Worm (Caenorhabditis elegans) whole organism, dauer: ENCODE results near the gene myrf-2.

Source experiments
- unc-62 ChIP-seq: sonication (generic microtip); optimal IDR thresholded peaks from 2 replicates; lab custom pipeline; 2017; ENCODE audit warnings: missing biosample characterization, missing genetic modification reagents, missing genetic modification characterization

Gene myrf-2

ce11 chrX:10206008-10206407 is 11.8 kb upstream of the myrf-2 start:
- TF ChIP-seq unc-62 (GFP tag; lab: Kevin White, UChicago), result no peak

ce11 chrX:10205321-10205720 is 11.1 kb upstream of the myrf-2 start, which contains the start of gene sex-1:
TSS of gene sex-1 (minus strand) at chrX:10205421.
- TF ChIP-seq unc-62 (GFP tag; lab: Kevin White, UChicago), result no peak

- TF ChIP-seq unc-62 (GFP tag; lab: Kevin White, UChicago), result no peak
Observed at ce11 chrX:10204313-10205063, 10.3 kb upstream of the myrf-2 start.

- TF ChIP-seq unc-62 (GFP tag; lab: Kevin White, UChicago), result no peak
Observed at ce11 chrX:10203501-10203900, 9.3 kb upstream of the myrf-2 start.

- TF ChIP-seq unc-62 (GFP tag; lab: Kevin White, UChicago), result no peak
Observed at ce11 chrX:10199202-10199601, 5.0 kb upstream of the myrf-2 start.

ce11 chrX:10197204-10197756 is 3.1 kb upstream of the myrf-2 start, which contains the start of gene nucb-1:
TSS of gene nucb-1 (plus strand) at chrX:10197706.
- TF ChIP-seq unc-62 (GFP tag; lab: Kevin White, UChicago), result no peak

ce11 chrX:10189805-10190204 is 4.4 kb downstream of the myrf-2 start:
- no peak for TF ChIP-seq unc-62 (GFP tag; lab: Kevin White, UChicago)

ce11 chrX:10189244-10189643 is 4.9 kb downstream of the myrf-2 start:
- no peak for TF ChIP-seq unc-62 (GFP tag; lab: Kevin White, UChicago)

ce11 chrX:10188493-10188895 is 5.7 kb downstream of the myrf-2 start:
- TF ChIP-seq unc-62 (GFP tag; lab: Kevin White, UChicago), result no peak

ce11 chrX:10184708-10185107 is 9.5 kb downstream of the myrf-2 start:
- no peak for TF ChIP-seq unc-62 (GFP tag; lab: Kevin White, UChicago)

ce11 chrX:10183695-10184094 is 10.5 kb downstream of the myrf-2 start, which contains the start of gene arrd-28:
TSS of gene arrd-28 (plus strand) at chrX:10183995.
- no peak for TF ChIP-seq unc-62 (GFP tag; lab: Kevin White, UChicago)

ce11 chrX:10182613-10183012 is 11.6 kb downstream of the myrf-2 start:
- TF ChIP-seq unc-62 (GFP tag; lab: Kevin White, UChicago), result no peak

- TF ChIP-seq unc-62 (GFP tag; lab: Kevin White, UChicago), result no peak
Observed at ce11 chrX:10176295-10176694, 17.9 kb downstream of the myrf-2 start, which contains the start of gene ncs-4. TSS of gene ncs-4 (plus strand) at chrX:10176521.

- no peak for TF ChIP-seq unc-62 (GFP tag; lab: Kevin White, UChicago)
Observed at ce11 chrX:10174683-10175082, 19.5 kb downstream of the myrf-2 start, which contains the start of gene C07A4.3. TSS of gene C07A4.3 (plus strand) at chrX:10174983.

ce11 chrX:10172004-10172584 is 22.1 kb downstream of the myrf-2 start, which contains the start of gene C07A4.2:
TSS of gene C07A4.2 (plus strand) at chrX:10172198.
- TF ChIP-seq unc-62 (GFP tag; lab: Kevin White, UChicago), result no peak

ce11 chrX:10170598-10170997 is 23.6 kb downstream of the myrf-2 start:
- TF ChIP-seq unc-62 (GFP tag; lab: Kevin White, UChicago), result no peak
